Worm (Caenorhabditis elegans) whole organism, mixed stage, embryonic: ENCODE results near the gene zig-6.

Experiments used
- M03D4.4 ChIP-seq: sonication (generic microtip); optimal IDR thresholded peaks from 2 replicates; lab custom pipeline; 2017; ENCODE audit warnings: mild to moderate bottlenecking, missing genetic modification characterization, missing compliant biosample characterization
- bed-3 ChIP-seq: fragments of 200-800 bp; sonication (Bioruptor generic); optimal IDR thresholded peaks from 3 replicates; lab custom pipeline; 2018; ENCODE audit warnings: mild to moderate bottlenecking, missing genetic modification characterization, moderate library complexity, missing compliant biosample characterization
- blmp-1 ChIP-seq: fragments of 150-350 bp; optimal IDR thresholded peaks from 2 replicates; lab custom pipeline; 2014; ENCODE audit warnings: missing biosample characterization, missing genetic modification characterization
- ceh-39 ChIP-seq: fragments of 150-350 bp; optimal IDR thresholded peaks from 2 replicates; lab custom pipeline; 2014; ENCODE audit warnings: missing biosample characterization, missing genetic modification characterization
- ceh-43 ChIP-seq: fragments of 200-800 bp; sonication (Bioruptor generic); optimal IDR thresholded peaks from 2 replicates; lab custom pipeline; 2018; ENCODE audit warnings: mild to moderate bottlenecking, missing genetic modification characterization, moderate library complexity, missing compliant biosample characterization
- ceh-83 ChIP-seq: fragments of 200-800 bp; sonication (Bioruptor generic); optimal IDR thresholded peaks from 2 replicates; lab custom pipeline; 2018; ENCODE audit warnings: mild to moderate bottlenecking, missing genetic modification characterization, missing compliant biosample characterization
- ces-1 ChIP-seq: fragments of 150-350 bp; optimal IDR thresholded peaks from 2 replicates; lab custom pipeline; 2014; ENCODE audit warnings: missing biosample characterization, missing genetic modification reagents, missing genetic modification characterization
- cnd-1 ChIP-seq: fragments of 200-800 bp; sonication (Bioruptor generic); optimal IDR thresholded peaks from 2 replicates; lab custom pipeline; 2018; ENCODE audit warnings: mild to moderate bottlenecking, missing genetic modification characterization, missing compliant biosample characterization
- drap-1 ChIP-seq: fragments of 200-800 bp; sonication (Bioruptor generic); optimal IDR thresholded peaks from 3 replicates; lab custom pipeline; 2018; ENCODE audit warnings: mild to moderate bottlenecking, missing genetic modification characterization, missing compliant biosample characterization
- elt-1 ChIP-seq: sonication (generic microtip); optimal IDR thresholded peaks from 2 replicates; lab custom pipeline; 2017; ENCODE audit warnings: missing genetic modification characterization, mild to moderate bottlenecking, missing compliant biosample characterization, antibody characterized with exemption, moderate library complexity, borderline replicate concordance; ENCODE audit not compliant: insufficient read depth
- elt-3 ChIP-seq: fragments of 150-350 bp; optimal IDR thresholded peaks from 2 replicates; lab custom pipeline; 2014; ENCODE audit warnings: missing biosample characterization, missing genetic modification characterization
- flh-1 ChIP-seq: fragments of 200-800 bp; sonication (Bioruptor generic); optimal IDR thresholded peaks from 2 replicates; lab custom pipeline; 2018; ENCODE audit warnings: mild to moderate bottlenecking, missing genetic modification characterization, moderate library complexity, missing compliant biosample characterization
- ham-2 ChIP-seq: fragments of 200-800 bp; sonication (Bioruptor generic); optimal IDR thresholded peaks from 2 replicates; lab custom pipeline; 2018; ENCODE audit warnings: mild to moderate bottlenecking, missing genetic modification characterization, missing compliant biosample characterization
- hlh-1 ChIP-seq: fragments of 150-350 bp; optimal IDR thresholded peaks from 2 replicates; lab custom pipeline; 2014; ENCODE audit warnings: missing biosample characterization, missing genetic modification reagents, missing genetic modification characterization
- lin-13 ChIP-seq: fragments of 150-350 bp; optimal IDR thresholded peaks from 2 replicates; lab custom pipeline; 2014; ENCODE audit warnings: missing biosample characterization, missing genetic modification characterization
- lin-32 ChIP-seq: fragments of 200-800 bp; sonication (Bioruptor generic); optimal IDR thresholded peaks from 2 replicates; lab custom pipeline; 2018; ENCODE audit warnings: mild to moderate bottlenecking, missing genetic modification characterization, missing compliant biosample characterization
- lsy-2 ChIP-seq: fragments of 150-350 bp; optimal IDR thresholded peaks from 2 replicates; lab custom pipeline; 2014; ENCODE audit warnings: missing biosample characterization, missing genetic modification characterization
- mab-5 ChIP-seq: fragments of 150-350 bp; optimal IDR thresholded peaks from 2 replicates; lab custom pipeline; 2014; ENCODE audit warnings: missing biosample characterization, missing genetic modification characterization
- mep-1 ChIP-seq: fragments of 150-350 bp; optimal IDR thresholded peaks from 2 replicates; lab custom pipeline; 2017; ENCODE audit warnings: missing biosample characterization, missing genetic modification reagents, missing genetic modification characterization, inconsistent platforms
- nhr-12 ChIP-seq: fragments of 150-350 bp; optimal IDR thresholded peaks from 2 replicates; lab custom pipeline; 2014; ENCODE audit warnings: missing biosample characterization, missing genetic modification characterization
- nhr-2 ChIP-seq: fragments of 150-350 bp; optimal IDR thresholded peaks from 2 replicates; lab custom pipeline; 2014; ENCODE audit warnings: missing biosample characterization, missing genetic modification characterization
- nhr-237 ChIP-seq: fragments of 150-350 bp; optimal IDR thresholded peaks from 2 replicates; lab custom pipeline; 2014; ENCODE audit warnings: missing biosample characterization, missing genetic modification characterization
- nhr-76 ChIP-seq: sonication (generic microtip); optimal IDR thresholded peaks from 2 replicates; lab custom pipeline; 2017; ENCODE audit warnings: missing biosample characterization, missing genetic modification characterization
- pha-4 ChIP-seq: fragments of 150-350 bp; optimal IDR thresholded peaks from 2 replicates; lab custom pipeline; 2018; ENCODE audit warnings: missing biosample characterization, missing genetic modification reagents, missing genetic modification characterization
- sem-2 ChIP-seq: fragments of 200-800 bp; sonication (Bioruptor generic); optimal IDR thresholded peaks from 2 replicates; lab custom pipeline; 2018; ENCODE audit warnings: mild to moderate bottlenecking, missing genetic modification characterization, missing compliant biosample characterization
- snpc-4 ChIP-seq: fragments of 150-350 bp; optimal IDR thresholded peaks from 2 replicates; lab custom pipeline; 2014; ENCODE audit warnings: missing biosample characterization, missing genetic modification characterization
- sptf-1 ChIP-seq: sonication (generic microtip); optimal IDR thresholded peaks from 2 replicates; lab custom pipeline; 2017; ENCODE audit warnings: mild to moderate bottlenecking, missing genetic modification characterization, moderate library complexity, missing compliant biosample characterization
- unc-120 ChIP-seq: sonication (generic microtip); optimal IDR thresholded peaks from 2 replicates; lab custom pipeline; 2017; ENCODE audit warnings: missing genetic modification characterization, missing compliant biosample characterization; ENCODE audit not compliant: poor library complexity, severe bottlenecking
- unc-39 ChIP-seq: fragments of 150-350 bp; optimal IDR thresholded peaks from 2 replicates; lab custom pipeline; 2014; ENCODE audit warnings: missing biosample characterization, missing genetic modification characterization
- ztf-11 ChIP-seq: fragments of 150-350 bp; optimal IDR thresholded peaks from 2 replicates; lab custom pipeline; 2014; ENCODE audit warnings: missing biosample characterization, missing genetic modification characterization

The zig-6 gene

DNA sequence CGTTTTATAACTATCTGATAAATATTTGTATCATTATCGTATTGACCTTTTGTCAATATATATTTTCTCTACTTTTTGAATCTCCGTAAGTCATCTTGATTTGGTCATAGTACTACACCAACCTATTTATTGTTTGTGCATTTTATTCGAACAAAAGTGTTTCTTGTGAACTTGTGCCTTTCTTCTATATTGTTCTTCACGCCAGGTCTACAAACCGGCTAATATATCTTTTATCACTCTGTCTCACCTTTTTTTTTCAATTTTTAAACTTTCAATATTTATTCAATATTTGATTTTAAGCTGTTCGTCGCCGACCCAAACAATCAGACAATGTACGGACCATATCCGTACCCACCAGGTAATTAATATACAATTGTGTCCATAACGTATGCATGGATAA lies 27.2 kb upstream of the zig-6 start, which contains the start of gene hrpa-2:
Gene hrpa-2, plus strand, starts transcription at position 301 of the 400 bp plus-strand sequence.
- no peak for TF ChIP-seq sptf-1
- no peak for TF ChIP-seq lsy-2 (tag; lab: Kevin White, UChicago)
- no peak for TF ChIP-seq unc-39 (tag; lab: Kevin White, UChicago)
- no peak for TF ChIP-seq cnd-1 (tag; lab: Kevin White, UChicago)
- TF ChIP-seq pha-4 (tag; lab: Kevin White, UChicago), result no peak
- no peak for TF ChIP-seq ceh-83 (GFP tag; lab: Kevin White, UChicago)

DNA sequence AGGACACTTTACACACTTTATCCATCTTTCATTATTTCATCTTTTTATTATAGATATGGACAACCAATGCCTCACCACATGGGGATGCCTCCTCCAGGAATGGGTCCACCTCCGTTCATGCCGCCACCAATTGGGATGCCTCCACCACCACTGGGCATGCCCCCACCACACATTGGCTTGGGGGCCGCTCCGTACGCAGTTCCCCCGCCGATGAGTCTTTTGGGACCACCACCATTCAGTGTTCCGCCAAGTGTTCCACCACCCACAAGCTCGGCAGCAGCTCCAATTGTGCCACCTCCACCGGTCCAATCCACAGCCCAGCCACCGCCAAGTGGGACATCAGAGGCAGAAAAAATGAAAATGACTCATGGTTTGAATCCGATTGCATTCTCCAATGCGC lies 25.9 kb upstream of the zig-6 start:
- no peak for TF ChIP-seq lsy-2 (tag; lab: Kevin White, UChicago)
- no peak for TF ChIP-seq mab-5 (tag; lab: Kevin White, UChicago)
- TF ChIP-seq ceh-43 (GFP tag; lab: Kevin White, UChicago), result no peak
- TF ChIP-seq flh-1 (GFP tag; lab: Kevin White, UChicago), result no peak
- no peak for TF ChIP-seq unc-39 (tag; lab: Kevin White, UChicago)
- no peak for TF ChIP-seq nhr-2
- no peak for TF ChIP-seq elt-1 (tag; lab: Kevin White, UChicago)
- TF ChIP-seq M03D4.4 (tag; lab: Kevin White, UChicago), result no peak
- TF ChIP-seq hlh-1, result no peak
- TF ChIP-seq lin-13, result no peak
- no peak for TF ChIP-seq nhr-12
- no peak for TF ChIP-seq sem-2 (GFP tag; lab: Kevin White, UChicago)
- no peak for TF ChIP-seq ztf-11
- TF ChIP-seq snpc-4, result no peak
- TF ChIP-seq ham-2 (GFP tag; lab: Kevin White, UChicago), result no peak
- no peak for TF ChIP-seq ceh-39 (tag; lab: Kevin White, UChicago)

- TF ChIP-seq blmp-1, result no peak
- no peak for TF ChIP-seq sem-2 (GFP tag; lab: Kevin White, UChicago)
- no peak for TF ChIP-seq cnd-1 (tag; lab: Kevin White, UChicago)
- no peak for TF ChIP-seq ztf-11
- TF ChIP-seq pha-4 (tag; lab: Kevin White, UChicago), result no peak
- TF ChIP-seq hlh-1, result no peak
- TF ChIP-seq nhr-76 (tag; lab: Kevin White, UChicago), result no peak
- no peak for TF ChIP-seq M03D4.4 (tag; lab: Kevin White, UChicago)
- TF ChIP-seq nhr-237 (tag; lab: Kevin White, UChicago), result no peak
- TF ChIP-seq unc-120 (tag; lab: Kevin White, UChicago), result no peak
- TF ChIP-seq mab-5 (tag; lab: Kevin White, UChicago), result no peak
- TF ChIP-seq ces-1 (GFP tag; lab: Kevin White, UChicago), result no peak
- no peak for TF ChIP-seq flh-1 (GFP tag; lab: Kevin White, UChicago)
- no peak for TF ChIP-seq lin-32 (GFP tag; lab: Kevin White, UChicago)
- no peak for TF ChIP-seq sptf-1
- TF ChIP-seq lsy-2 (tag; lab: Kevin White, UChicago), result no peak
- no peak for TF ChIP-seq unc-39 (tag; lab: Kevin White, UChicago)
- TF ChIP-seq elt-3, result no peak
- TF ChIP-seq, all 35 proteins: peak for 0
Measured at ce11 chrX:5213565-5213964, 24.7 kb upstream of the zig-6 start.

- TF ChIP-seq hlh-1 (no peak), nhr-76 (tag; lab: Kevin White, UChicago) (no peak), M03D4.4 (tag; lab: Kevin White, UChicago) (no peak), drap-1 (no peak), nhr-12 (no peak), bed-3 (no peak), mep-1 (no peak), ceh-43 (GFP tag; lab: Kevin White, UChicago) (no peak), ztf-11 (no peak), ces-1 (GFP tag; lab: Kevin White, UChicago) (no peak), elt-1 (tag; lab: Kevin White, UChicago) (no peak), lin-13 (no peak)
Measured at ce11 chrX:5213032-5213431, 24.2 kb upstream of the zig-6 start.

DNA sequence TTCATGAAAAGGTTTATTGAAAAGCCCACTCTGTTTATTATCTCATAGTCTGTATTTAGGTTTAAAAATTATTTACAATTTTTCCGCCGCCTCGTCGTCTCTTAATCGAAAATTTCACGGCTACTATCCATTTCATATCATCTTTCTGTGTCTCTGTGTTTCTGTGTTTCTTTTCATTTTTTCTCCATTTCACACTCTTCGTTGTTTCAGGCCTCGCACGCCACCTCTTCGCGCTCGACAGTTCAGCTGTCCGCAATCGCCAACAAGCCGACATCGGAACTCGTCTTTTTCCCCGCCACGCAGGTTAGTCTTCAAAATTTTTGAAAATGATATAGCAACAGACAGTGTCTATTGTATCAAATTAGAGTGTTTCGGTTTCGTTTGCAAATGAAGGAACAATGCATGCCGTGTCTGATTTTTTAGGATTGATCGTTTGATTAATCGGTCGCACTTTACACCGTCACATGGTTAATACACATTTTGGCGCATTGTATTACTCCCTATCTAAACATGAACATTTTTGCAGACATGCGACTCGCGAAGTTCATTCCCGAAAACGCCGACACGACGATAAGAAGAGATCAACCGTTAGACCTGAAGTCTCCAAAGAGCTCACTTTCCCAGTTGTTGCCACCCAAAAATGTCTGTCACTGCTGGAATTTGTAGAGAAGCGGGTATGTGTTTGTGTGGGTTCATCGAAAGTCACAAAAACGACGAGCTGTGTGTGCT lies 22.2 kb upstream of the zig-6 start:
- TF ChIP-seq elt-1 (tag; lab: Kevin White, UChicago) (no peak), nhr-2 (no peak)
